Worm (Caenorhabditis elegans) whole organism, early embryonic: ENCODE measurements around the gene F33C8.4.

ENCODE experiments used
- B0310.2 ChIP-seq: sonication (generic microtip); optimal IDR thresholded peaks from 2 replicates; lab custom pipeline; 2016; ENCODE audit warnings: mild to moderate bottlenecking, missing genetic modification characterization, missing compliant biosample characterization
- ama-1 ChIP-seq: fragments of 150-350 bp; optimal IDR thresholded peaks from 2 replicates; lab custom pipeline; 2014
- ceh-13 ChIP-seq: fragments of 200-800 bp; sonication (Bioruptor generic); optimal IDR thresholded peaks from 2 replicates; lab custom pipeline; 2018; ENCODE audit warnings: mild to moderate bottlenecking, missing genetic modification characterization, missing compliant biosample characterization
- ceh-36 ChIP-seq: sonication (generic microtip); optimal IDR thresholded peaks from 2 replicates; lab custom pipeline; 2016; ENCODE audit warnings: missing genetic modification characterization, inconsistent platforms, missing compliant biosample characterization
- ets-7 ChIP-seq: sonication (generic microtip); optimal IDR thresholded peaks from 2 replicates; lab custom pipeline; 2016; ENCODE audit warnings: missing genotype, missing genetic modification characterization, missing compliant biosample characterization
- flt-1 ChIP-seq: fragments of 200-800 bp; sonication (Bioruptor generic); IDR thresholded peaks from 2 replicates; pipeline ENCODE4 v1.3.6; 2022; ENCODE audit warnings: missing genetic modification characterization, missing compliant biosample characterization
- hmbx-1 ChIP-seq: sonication (generic microtip); optimal IDR thresholded peaks from 2 replicates; lab custom pipeline; 2016; ENCODE audit warnings: mild to moderate bottlenecking, missing genetic modification characterization, missing compliant biosample characterization
- pes-1 ChIP-seq: fragments of 200-800 bp; sonication (Bioruptor generic); IDR thresholded peaks from 2 replicates; pipeline ENCODE4 v1.3.6; 2022; ENCODE audit warnings: missing genetic modification reagents, missing genetic modification characterization, missing compliant biosample characterization
- tbx-11 ChIP-seq: fragments of 200-800 bp; sonication (Bioruptor generic); IDR thresholded peaks from 2 replicates; pipeline ENCODE4 v1.3.6; 2022; ENCODE audit warnings: missing genetic modification characterization, missing compliant biosample characterization
- tbx-37 ChIP-seq: fragments of 200-800 bp; sonication (Bioruptor generic); conservative IDR thresholded peaks from 2 replicates; pipeline ENCODE4 v1.3.6; 2022; ENCODE audit warnings: missing genetic modification reagents, missing genetic modification characterization, missing compliant biosample characterization
- tra-4 ChIP-seq: sonication (generic microtip); optimal IDR thresholded peaks from 2 replicates; lab custom pipeline; 2017; ENCODE audit warnings: missing genetic modification characterization, missing compliant biosample characterization

- TF ChIP-seq ets-7 (no peak), ama-1 (lab: Kevin White, UChicago) (no peak), flt-1 (GFP tag; lab: Robert Waterston, UW) (no peak), ceh-36 (tag; lab: Kevin White, UChicago) (no peak), tra-4 (tag; lab: Kevin White, UChicago) (no peak), tbx-11 (GFP tag; lab: Robert Waterston, UW) (no peak), pes-1 (no peak), tbx-37 (GFP tag; lab: Robert Waterston, UW) (no peak), hmbx-1 (tag; lab: Kevin White, UChicago) (no peak), B0310.2 (tag; lab: Kevin White, UChicago) (no peak), ceh-13 (GFP tag; lab: Kevin White, UChicago) (no peak)
Observed at ce11 chrX:14701490-14701889, 30.6 kb upstream of the F33C8.4 start, which contains the start of gene F40E10.5.
